Worm (Caenorhabditis elegans): ENCODE results near the gene dct-7.

- TF ChIP-seq nhr-41 (GFP tag; IDR thresholded peaks at IDR 0.05) (no peak), skn-1 (tag; optimal IDR thresholded peaks at IDR 0.05) (no peak), fos-1 (tag; optimal IDR thresholded peaks at IDR 0.05) (no peak), fkh-10 (GFP tag; optimal IDR thresholded peaks at IDR 0.05) (no peak), tra-1 (GFP tag; IDR thresholded peaks at IDR 0.05) (no peak), snpc-4 (tag; optimal IDR thresholded peaks at IDR 0.05) (no peak), dpl-1 (GFP tag; optimal IDR thresholded peaks at IDR 0.05) (no peak), zfp-3 (GFP tag; conservative IDR thresholded peaks at IDR 0.05) (no peak), daf-8 (GFP tag; IDR thresholded peaks at IDR 0.05) (no peak), unc-62 (GFP tag; optimal IDR thresholded peaks at IDR 0.05 in 1 of 2) (no peak), unc-62 (tag; optimal IDR thresholded peaks at IDR 0.05) (no peak)
Measured at ce11 chrIV:4292569-4292968, 2.2 kb upstream of the dct-7 start, which contains the start of gene F15E6.10.

All from whole organism, L4 larva.